Worm (Caenorhabditis elegans): ENCODE measurements around the gene atn-1.

ce11 chrV:12443754-12444153, 34.5 kb upstream of the atn-1 start, which contains the start of gene pals-39:
- TF ChIP-seq jun-1 (tag; optimal IDR thresholded peaks at IDR 0.05), result no peak
- no peak for TF ChIP-seq lin-15B (tag; optimal IDR thresholded peaks at IDR 0.05)
- TF ChIP-seq irx-1 (tag; optimal IDR thresholded peaks at IDR 0.05), result no peak
